Fruit fly (Drosophila melanogaster) whole organism: ENCODE results near the gene Tob.

Source experiments
- CG8478 ChIP-seq: fragments of >200 bp; optimal IDR thresholded peaks from 2 replicates; lab custom pipeline; 2018; ENCODE audit warnings: inconsistent platforms
- Dll ChIP-seq: fragments of >200 bp; optimal IDR thresholded peaks from 2 replicates; lab custom pipeline; 2017
- EcR ChIP-seq, 2 experiments: fragments of >200 bp; optimal IDR thresholded peaks; 2 replicates each; lab custom pipeline; 2017; ENCODE audit warnings: missing biosample characterization in 2 of 2, missing genetic modification characterization in 2 of 2, missing genetic modification reagents in 2 of 2
- pan ChIP-seq: fragments of >200 bp; optimal IDR thresholded peaks from 2 replicates; lab custom pipeline; 2017
- psq ChIP-seq: fragments of >200 bp; optimal IDR thresholded peaks from 2 replicates; lab custom pipeline; 2017

dm6 chrX:16087496-16087895 is 3.8 kb downstream of the Tob start:
- TF ChIP-seq psq (lab: Kevin White, UChicago) (no peak), Dll (lab: Kevin White, UChicago) (no peak), EcR (GFP tag; optimal IDR thresholded peaks at IDR 0.05; lab: Kevin White, UChicago) (no peak), pan (lab: Kevin White, UChicago) (no peak), CG8478 (no peak)
